Worm (Caenorhabditis elegans): ENCODE measurements around the gene chl-1.

DNA sequence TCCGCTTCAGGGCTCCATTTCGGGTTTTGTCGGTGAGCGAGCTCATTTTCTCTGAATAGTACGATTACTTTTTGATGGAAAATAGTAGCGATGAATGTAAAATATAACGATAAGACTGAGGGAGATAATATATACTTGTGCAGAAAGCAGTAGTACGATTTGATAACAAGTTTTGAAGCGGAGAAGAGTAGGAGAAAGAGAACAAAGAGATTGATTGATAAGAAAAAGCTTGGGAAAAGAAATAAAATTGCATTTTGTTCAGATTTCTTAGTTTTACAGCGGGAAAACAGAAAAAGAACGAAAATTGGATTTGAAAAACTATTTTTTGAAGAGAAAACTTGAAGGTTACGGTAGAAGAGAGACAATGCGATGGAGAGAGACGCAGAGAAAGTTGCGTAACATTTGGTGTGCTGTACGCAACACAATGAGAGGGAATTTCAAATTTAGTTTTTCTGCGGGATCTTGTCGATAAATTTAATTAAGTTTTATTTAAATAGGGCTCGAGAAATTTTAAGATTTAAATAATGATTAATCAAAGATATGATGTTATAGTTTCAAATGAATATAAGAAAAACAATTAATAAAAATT is 47.3 kb downstream of the chl-1 start, which contains the start of gene umps-1:
- no peak for TF ChIP-seq nhr-23 (tag; optimal IDR thresholded peaks at IDR 0.05)
- TF ChIP-seq nhr-25 (tag; optimal IDR thresholded peaks at IDR 0.05) = no peak
- peak; percentile 74 for TF ChIP-seq sem-4 (tag; optimal IDR thresholded peaks at IDR 0.05)
- TF ChIP-seq nhr-237 (tag; optimal IDR thresholded peaks at IDR 0.05) = no peak
- no peak for TF ChIP-seq nhr-11 (tag; optimal IDR thresholded peaks at IDR 0.05)
- TF ChIP-seq egl-27 (tag; optimal IDR thresholded peaks at IDR 0.05) = no peak
- TF ChIP-seq nhr-77 (tag; optimal IDR thresholded peaks at IDR 0.05) = no peak
- no peak for TF ChIP-seq mdl-1 (tag; optimal IDR thresholded peaks at IDR 0.05)
- no peak for TF ChIP-seq ceh-82 (tag; optimal IDR thresholded peaks at IDR 0.05)
- peak; percentile 72 for TF ChIP-seq lin-13 (GFP tag; optimal IDR thresholded peaks at IDR 0.05)
- TF ChIP-seq nhr-10 (tag; optimal IDR thresholded peaks at IDR 0.05) = no peak
- TF ChIP-seq F13H6.1 (tag; optimal IDR thresholded peaks at IDR 0.05) = peak; percentile 37
